Worm (Caenorhabditis elegans) whole organism, L3 larva: ENCODE measurements around the gene oef-1.

Experiments
- R02D3.7 ChIP-seq: fragments of 150-350 bp; optimal IDR thresholded peaks from 2 replicates; lab custom pipeline; 2014; ENCODE audit warnings: missing biosample characterization, missing genetic modification characterization
- aly-2 ChIP-seq: fragments of 150-350 bp; optimal IDR thresholded peaks from 2 replicates; lab custom pipeline; 2014; ENCODE audit warnings: missing biosample characterization, missing genetic modification characterization
- ama-1 ChIP-seq: fragments of 150-350 bp; optimal IDR thresholded peaks from 2 replicates; lab custom pipeline; 2018
- ceh-16 ChIP-seq: sonication (generic microtip); optimal IDR thresholded peaks from 2 replicates; lab custom pipeline; 2017; ENCODE audit warnings: missing biosample characterization, missing genetic modification characterization
- ceh-28 ChIP-seq: fragments of 150-350 bp; optimal IDR thresholded peaks from 2 replicates; lab custom pipeline; 2014; ENCODE audit warnings: missing biosample characterization, missing genetic modification reagents, missing genetic modification characterization
- ceh-9 ChIP-seq: sonication (generic microtip); optimal IDR thresholded peaks from 2 replicates; lab custom pipeline; 2018; ENCODE audit warnings: missing biosample characterization, missing genetic modification characterization
- daf-12 ChIP-seq: fragments of 150-350 bp; optimal IDR thresholded peaks from 2 replicates; lab custom pipeline; 2014; ENCODE audit warnings: missing biosample characterization, missing genetic modification reagents, missing genetic modification characterization
- egl-27 ChIP-seq: sonication (generic microtip); optimal IDR thresholded peaks from 4 replicates; lab custom pipeline; 2017; ENCODE audit warnings: missing biosample characterization, missing genetic modification reagents, missing genetic modification characterization
- egl-5 ChIP-seq: fragments of 150-350 bp; optimal IDR thresholded peaks from 2 replicates; lab custom pipeline; 2017; ENCODE audit warnings: missing biosample characterization, missing genetic modification reagents, missing genetic modification characterization, inconsistent platforms
- elt-1 ChIP-seq: fragments of 150-350 bp; optimal IDR thresholded peaks from 2 replicates; lab custom pipeline; 2014; ENCODE audit warnings: missing biosample characterization, missing genetic modification characterization
- elt-2 ChIP-seq: sonication (generic microtip); optimal IDR thresholded peaks from 2 replicates; lab custom pipeline; 2016; ENCODE audit warnings: missing genetic modification reagents, mild to moderate bottlenecking, missing genetic modification characterization, missing compliant biosample characterization
- fkh-10 ChIP-seq: sonication (generic microtip); optimal IDR thresholded peaks from 2 replicates; lab custom pipeline; 2017; ENCODE audit warnings: missing biosample characterization, missing genetic modification reagents, missing genetic modification characterization
- hmg-11 ChIP-seq: sonication (generic microtip); optimal IDR thresholded peaks from 2 replicates; lab custom pipeline; 2016; ENCODE audit warnings: missing genetic modification characterization, missing compliant biosample characterization
- jun-1 ChIP-seq: fragments of 150-350 bp; optimal IDR thresholded peaks from 2 replicates; lab custom pipeline; 2014; ENCODE audit warnings: missing biosample characterization, missing genetic modification reagents, missing genetic modification characterization
- lin-15B ChIP-seq: fragments of 150-350 bp; optimal IDR thresholded peaks from 2 replicates; lab custom pipeline; 2014; ENCODE audit warnings: missing biosample characterization, missing genetic modification characterization
- lin-39 ChIP-seq: fragments of 150-350 bp; optimal IDR thresholded peaks from 2 replicates; lab custom pipeline; 2018; ENCODE audit warnings: missing biosample characterization, missing genetic modification reagents, missing genetic modification characterization
- lsy-12 ChIP-seq: sonication (generic microtip); optimal IDR thresholded peaks from 2 replicates; lab custom pipeline; 2016; ENCODE audit warnings: mild to moderate bottlenecking, missing genetic modification characterization, missing compliant biosample characterization
- mdl-1 ChIP-seq: fragments of 150-350 bp; optimal IDR thresholded peaks from 2 replicates; lab custom pipeline; 2014; ENCODE audit warnings: missing biosample characterization, missing genetic modification characterization
- nfya-1 ChIP-seq: sonication (generic microtip); optimal IDR thresholded peaks from 2 replicates; lab custom pipeline; 2017; ENCODE audit warnings: missing genetic modification characterization, mild to moderate bottlenecking, missing compliant biosample characterization, antibody characterized with exemption, moderate library complexity; ENCODE audit not compliant: insufficient read depth
- nhr-11 ChIP-seq: fragments of 150-350 bp; optimal IDR thresholded peaks from 2 replicates; lab custom pipeline; 2014; ENCODE audit warnings: missing biosample characterization, missing genetic modification characterization
- nhr-23 ChIP-seq: fragments of 150-350 bp; optimal IDR thresholded peaks from 2 replicates; lab custom pipeline; 2014; ENCODE audit warnings: missing biosample characterization, missing genetic modification reagents, missing genetic modification characterization
- nhr-237 ChIP-seq: fragments of 150-350 bp; optimal IDR thresholded peaks from 2 replicates; lab custom pipeline; 2014; ENCODE audit warnings: missing biosample characterization, missing genetic modification characterization
- nhr-28 ChIP-seq: fragments of 150-350 bp; optimal IDR thresholded peaks from 2 replicates; lab custom pipeline; 2014; ENCODE audit warnings: missing biosample characterization, missing genetic modification characterization
- nhr-43 ChIP-seq: sonication (generic microtip); optimal IDR thresholded peaks from 2 replicates; lab custom pipeline; 2016; ENCODE audit warnings: mild to moderate bottlenecking, missing genetic modification characterization, missing compliant biosample characterization; ENCODE audit not compliant: poor library complexity, severe bottlenecking
- nhr-67 ChIP-seq: fragments of 150-350 bp; optimal IDR thresholded peaks from 2 replicates; lab custom pipeline; 2014; ENCODE audit warnings: missing biosample characterization, missing genetic modification characterization
- nhr-76 ChIP-seq: fragments of 150-350 bp; sonication (generic microtip); optimal IDR thresholded peaks from 5 replicates; lab custom pipeline; 2014; ENCODE audit warnings: missing biosample characterization, missing genetic modification characterization
- nhr-77 ChIP-seq: fragments of 150-350 bp; optimal IDR thresholded peaks from 2 replicates; lab custom pipeline; 2014; ENCODE audit warnings: missing biosample characterization, missing genetic modification characterization
- pha-4 ChIP-seq: fragments of 150-350 bp; optimal IDR thresholded peaks from 2 replicates; lab custom pipeline; 2014; ENCODE audit warnings: missing biosample characterization, missing genetic modification reagents, missing genetic modification characterization
- sea-2 ChIP-seq: fragments of 150-350 bp; sonication (generic microtip); optimal IDR thresholded peaks from 4 replicates; lab custom pipeline; 2014; ENCODE audit warnings: missing biosample characterization, missing genetic modification reagents, missing genetic modification characterization
- snpc-4 ChIP-seq: fragments of 150-350 bp; optimal IDR thresholded peaks from 2 replicates; lab custom pipeline; 2014; ENCODE audit warnings: missing biosample characterization, missing genetic modification characterization
- tbx-2 ChIP-seq: sonication (generic microtip); optimal IDR thresholded peaks from 2 replicates; lab custom pipeline; 2016; ENCODE audit warnings: mild to moderate bottlenecking, missing genetic modification characterization, missing compliant biosample characterization
- ztf-4 ChIP-seq: fragments of 150-350 bp; optimal IDR thresholded peaks from 2 replicates; lab custom pipeline; 2014; ENCODE audit warnings: missing biosample characterization, missing genetic modification characterization

The oef-1 gene

ce11 chrIV:7507841-7508509, 40.2 kb upstream of the oef-1 start, which contains the start of the genes vdac-1 and R05G6.5 (continued):
- peak; percentile 81 for TF ChIP-seq jun-1 (tag; lab: Kevin White, UChicago)
- TF ChIP-seq pha-4 (tag; lab: Kevin White, UChicago), result peak; percentile 86
- peak; percentile 87 for TF ChIP-seq elt-2 (tag; lab: Kevin White, UChicago)
- TF ChIP-seq nhr-11 (tag; lab: Kevin White, UChicago), result no peak
- peak; percentile 77 for TF ChIP-seq nhr-43 (tag; lab: Kevin White, UChicago)
- no peak for TF ChIP-seq nhr-237 (tag; lab: Kevin White, UChicago)
- peak; percentile 76 for TF ChIP-seq lin-39
- no peak for TF ChIP-seq daf-12 (tag; lab: Kevin White, UChicago)
- no peak for TF ChIP-seq ceh-16 (tag; lab: Kevin White, UChicago)
- TF ChIP-seq ceh-9 (tag; lab: Kevin White, UChicago), result no peak
- no peak for TF ChIP-seq mdl-1 (tag; lab: Kevin White, UChicago)
- TF ChIP-seq ama-1 (lab: Kevin White, UChicago), result no peak
- no peak for TF ChIP-seq egl-27 (tag; lab: Kevin White, UChicago)
- peak; percentile 75 for TF ChIP-seq R02D3.7 (tag; lab: Kevin White, UChicago)
- TF ChIP-seq elt-1 (tag; lab: Kevin White, UChicago), result peak; percentile 9
- no peak for TF ChIP-seq nhr-67 (tag; lab: Kevin White, UChicago)
- TF ChIP-seq, all 47 proteins: peak for 20

ce11 chrIV:7508850-7509249, 39.4 kb upstream of the oef-1 start:
- TF ChIP-seq pha-4 (tag; lab: Kevin White, UChicago) (peak; percentile 61), elt-2 (tag; lab: Kevin White, UChicago) (no peak)

- TF ChIP-seq nhr-76 (tag; lab: Kevin White, UChicago) (no peak), ceh-9 (tag; lab: Kevin White, UChicago) (no peak), nhr-77 (tag; lab: Kevin White, UChicago) (no peak), nfya-1 (tag; lab: Kevin White, UChicago) (peak; percentile 96), snpc-4 (tag; lab: Kevin White, UChicago) (no peak), lin-15B (tag; lab: Kevin White, UChicago) (peak; percentile 18), ama-1 (lab: Kevin White, UChicago) (no peak), nhr-237 (tag; lab: Kevin White, UChicago) (no peak), sea-2 (GFP tag; lab: Kevin White, UChicago) (no peak), ztf-4 (tag; lab: Kevin White, UChicago) (no peak), fkh-10 (GFP tag; lab: Kevin White, UChicago) (no peak)
These were observed 37.4 kb upstream of the oef-1 start for ce11 chrIV:7510829-7511228.

- TF ChIP-seq lin-39 (peak; percentile 6), nfya-1 (tag; lab: Kevin White, UChicago) (peak; percentile 71), pha-4 (tag; lab: Kevin White, UChicago) (peak; percentile 79), nhr-23 (tag; lab: Kevin White, UChicago) (peak; percentile 44), R02D3.7 (tag; lab: Kevin White, UChicago) (peak; percentile 88), nhr-11 (tag; lab: Kevin White, UChicago) (no peak), nhr-28 (tag; lab: Kevin White, UChicago) (no peak), hmg-11 (tag; lab: Kevin White, UChicago) (peak; percentile 10), egl-5 (no peak), snpc-4 (tag; lab: Kevin White, UChicago) (peak; percentile 26), ceh-28 (peak; percentile 41), lin-15B (tag; lab: Kevin White, UChicago) (peak; percentile 54), aly-2 (no peak)
These were observed 35.5 kb upstream of the oef-1 start, which contains the start of the genes plc-4 and R05G6.4 for ce11 chrIV:7512617-7513233. plc-4 (minus strand) TSS chrIV:7512667. R05G6.4 (plus strand) TSS chrIV:7513233.

- TF ChIP-seq lsy-12 (tag; lab: Kevin White, UChicago) (no peak), elt-2 (tag; lab: Kevin White, UChicago) (no peak), ztf-4 (tag; lab: Kevin White, UChicago) (no peak), nhr-11 (tag; lab: Kevin White, UChicago) (no peak), tbx-2 (no peak)
These were observed 32.0 kb upstream of the oef-1 start, which contains the start of the genes R05G6.9 and R05G6.3 for ce11 chrIV:7516167-7516566. R05G6.9 (minus strand) TSS chrIV:7516267. R05G6.3 (plus strand) TSS chrIV:7516552.
